Fruit fly (Drosophila melanogaster): ENCODE data around the gene fon.

The fon gene

dm6 chr2L:19382353-19382752 is 3.7 kb downstream of the fon start:
- TF ChIP-seq CG2875 (GFP tag; optimal IDR thresholded peaks at IDR 0.05) (no peak), CG2199 (GFP tag; IDR thresholded peaks at IDR 0.05) (0 out of 3 replicates have a peak, but pooled peaks have one; percentile 32), ATbp (GFP tag; optimal IDR thresholded peaks at IDR 0.05) (no peak), Rfx (GFP tag; IDR thresholded peaks at IDR 0.05) (peak; percentile 27; the same call in 1 of the 2 replicates), Dip3 (GFP tag; optimal IDR thresholded peaks at IDR 0.05) (no peak), CTCF (GFP tag; optimal IDR thresholded peaks at IDR 0.05) (peak; percentile 82), sens (GFP tag) (peak; percentile 24)

dm6 chr2L:19380630-19381029 is 5.4 kb downstream of the fon start, which contains the start of gene CG17350:
Gene CG17350, plus strand, starts transcription at chr2L:19380930.
- TF ChIP-seq Jarid2 (GFP tag; optimal IDR thresholded peaks at IDR 0.05) (no peak), Opbp (GFP tag; IDR thresholded peaks at IDR 0.05; ENCODE audit: partially characterized antibody) (no peak), tap (tag; optimal IDR thresholded peaks at IDR 0.05) (no peak), br (optimal IDR thresholded peaks at IDR 0.05) (no peak), gem (tag; optimal IDR thresholded peaks at IDR 0.05) (peak; percentile 8), CG7928 (GFP tag; optimal IDR thresholded peaks at IDR 0.05) (no peak), cas (GFP tag; IDR thresholded peaks at IDR 0.05) (no peak), CG32532 (GFP tag; IDR thresholded peaks at IDR 0.05) (no peak), eyg (GFP tag; optimal IDR thresholded peaks at IDR 0.05) (no peak), Med (GFP tag) (peak; percentile 38), jumu (GFP tag; optimal IDR thresholded peaks at IDR 0.05) (no peak), CrebB (tag; optimal IDR thresholded peaks at IDR 0.05) (no peak), CG13894 (tag; optimal IDR thresholded peaks at IDR 0.05) (no peak), btn (GFP tag; optimal IDR thresholded peaks at IDR 0.05) (no peak), croc (GFP tag; conservative IDR thresholded peaks at IDR 0.05) (no peak), CG11504 (tag; optimal IDR thresholded peaks at IDR 0.05) (peak; percentile 10), CG8281 (tag; optimal IDR thresholded peaks at IDR 0.05) (no peak), pfk (GFP tag; optimal IDR thresholded peaks at IDR 0.05) (no peak), CG12236 (GFP tag; optimal IDR thresholded peaks at IDR 0.05) (no peak), trem (tag; optimal IDR thresholded peaks at IDR 0.05) (no peak), Sry-β (GFP tag; optimal IDR thresholded peaks at IDR 0.05) (no peak), sens (GFP tag) (peak; percentile 35), NFAT (GFP tag; IDR thresholded peaks at IDR 0.05) (no peak), stc (GFP tag; IDR thresholded peaks at IDR 0.05) (no peak), row (GFP tag; IDR thresholded peaks at IDR 0.05) (no peak)

dm6 chr2L:19378620-19379019 is 7.4 kb downstream of the fon start:
- TF ChIP-seq ro (GFP tag; IDR thresholded peaks at IDR 0.05) (no peak), ara (GFP tag; IDR thresholded peaks at IDR 0.05) (no peak), Pdp1 (GFP tag; optimal IDR thresholded peaks at IDR 0.05) (peak in 1 of 2 experiments; percentile 81), Opbp (GFP tag; IDR thresholded peaks at IDR 0.05; ENCODE audit: partially characterized antibody) (peak; percentile 26; the same call in 1 of the 3 replicates), CTCF (GFP tag; optimal IDR thresholded peaks at IDR 0.05) (peak; percentile 55), dysf (GFP tag; IDR thresholded peaks at IDR 0.05) (0 out of 3 replicates have a peak, but pooled peaks have one; percentile 4), Med (GFP tag) (peak; percentile 26), CG18619 (GFP tag; optimal IDR thresholded peaks at IDR 0.05) (no peak), Ets65A (GFP tag) (peak; percentile 83), CG2199 (GFP tag; IDR thresholded peaks at IDR 0.05) (0 out of 3 replicates have a peak, but pooled peaks have one; percentile 56), CG8290 (GFP tag; optimal IDR thresholded peaks at IDR 0.05) (no peak), CG8290 (tag; optimal IDR thresholded peaks at IDR 0.05) (peak in 1 of 2 experiments; percentile 15), sens (GFP tag) (peak; percentile 58), pita (GFP tag; optimal IDR thresholded peaks at IDR 0.05) (peak; percentile 37)
